Fruit fly (Drosophila melanogaster): Measurements from ENCODE around the gene Flo2.
A peak's percentile ranks its signal among the peaks of the same experiment; 100 is the strongest.

The Flo2 gene

dm6 chrX:14955050-14955783, 116.0 kb downstream of the Flo2 start, which contains the start of the genes CG9030 and eag (continued):
- peak; percentile 86 for TF ChIP-seq knrl (GFP tag; IDR thresholded peaks at IDR 0.05; ENCODE audit: partially characterized antibody)
- peak; percentile 66; the same call in 1 of the 3 replicates for TF ChIP-seq zen2 (GFP tag; IDR thresholded peaks at IDR 0.05; ENCODE audit: partially characterized antibody)
- no peak for TF ChIP-seq Dfd (GFP tag; optimal IDR thresholded peaks at IDR 0.05)
- TF ChIP-seq Stat92E (GFP tag; optimal IDR thresholded peaks at IDR 0.05) = no peak
- no peak for TF ChIP-seq CG1832 (GFP tag; optimal IDR thresholded peaks at IDR 0.05)
- TF ChIP-seq CG10147 (GFP tag; optimal IDR thresholded peaks at IDR 0.05) = no peak
- TF ChIP-seq ATbp (GFP tag; optimal IDR thresholded peaks at IDR 0.05) = no peak
- TF ChIP-seq CG1529 (GFP tag; optimal IDR thresholded peaks at IDR 0.05) = no peak
- no peak for TF ChIP-seq Vsx1 (GFP tag; optimal IDR thresholded peaks at IDR 0.05)
- TF ChIP-seq phol (tag; optimal IDR thresholded peaks at IDR 0.05) = peak; percentile 29
- no peak for TF ChIP-seq Mrtf (GFP tag; IDR thresholded peaks at IDR 0.05)
- 0 out of 2 replicates have a peak, but pooled peaks have one; percentile 38 for TF ChIP-seq CG6272 (GFP tag; IDR thresholded peaks at IDR 0.05)
- TF ChIP-seq ewg (GFP tag; optimal IDR thresholded peaks at IDR 0.05) = peak; percentile 65
- TF ChIP-seq stc (GFP tag; IDR thresholded peaks at IDR 0.05) = no peak
- peak; percentile 90 for TF ChIP-seq Opbp (GFP tag; IDR thresholded peaks at IDR 0.05; ENCODE audit: partially characterized antibody)
- peak; percentile 24 for TF ChIP-seq Xbp1 (GFP tag; optimal IDR thresholded peaks at IDR 0.05)
- TF ChIP-seq Tbp (GFP tag; optimal IDR thresholded peaks at IDR 0.05) = no peak
- no peak for TF ChIP-seq Ets65A (GFP tag)
- TF ChIP-seq CG3407 (GFP tag; optimal IDR thresholded peaks at IDR 0.05) = no peak
- TF ChIP-seq fd96Cb (tag; optimal IDR thresholded peaks at IDR 0.05) = no peak
- TF ChIP-seq cwo (GFP tag; optimal IDR thresholded peaks at IDR 0.05) = no peak
- TF ChIP-seq CG6791 (GFP tag; IDR thresholded peaks at IDR 0.05; ENCODE audit: partially characterized antibody) = peak; percentile 93
- TF ChIP-seq kay (GFP tag; optimal IDR thresholded peaks at IDR 0.05) = no peak
- no peak for TF ChIP-seq Dip3 (GFP tag; optimal IDR thresholded peaks at IDR 0.05)
- no peak for TF ChIP-seq bab2 (GFP tag; optimal IDR thresholded peaks at IDR 0.05)
- no peak for TF ChIP-seq Atf3 (GFP tag; optimal IDR thresholded peaks at IDR 0.05)
- peak; percentile 84 for TF ChIP-seq CG10462 (GFP tag; optimal IDR thresholded peaks at IDR 0.05)
- TF ChIP-seq Gsc (GFP tag; IDR thresholded peaks at IDR 0.05) = no peak
- no peak for TF ChIP-seq Hr39 (optimal IDR thresholded peaks at IDR 0.05)
- no peak for TF ChIP-seq CG8089 (GFP tag; optimal IDR thresholded peaks at IDR 0.05)
- TF ChIP-seq CG10543 (GFP tag; optimal IDR thresholded peaks at IDR 0.05) = no peak
- no peak for TF ChIP-seq CG4404 (GFP tag; IDR thresholded peaks at IDR 0.05)
- no peak for TF ChIP-seq CG18619 (GFP tag; optimal IDR thresholded peaks at IDR 0.05)

- TF ChIP-seq CTCF (GFP tag; optimal IDR thresholded peaks at IDR 0.05) (peak; percentile 5), CG14860 (GFP tag; IDR thresholded peaks at IDR 0.05; ENCODE audit: partially characterized antibody) (0 out of 3 replicates have a peak, but pooled peaks have one; percentile 18), Atf-2 (GFP tag; optimal IDR thresholded peaks at IDR 0.05) (no peak), CG6654 (GFP tag; optimal IDR thresholded peaks at IDR 0.05) (peak; percentile 96), CG10321 (GFP tag; IDR thresholded peaks at IDR 0.05) (no peak), cad (GFP tag; optimal IDR thresholded peaks at IDR 0.05) (peak; percentile 69), cg (GFP tag; optimal IDR thresholded peaks at IDR 0.05) (peak; percentile 46), stwl (tag; optimal IDR thresholded peaks at IDR 0.05) (peak; percentile 12), pum (GFP tag; optimal IDR thresholded peaks at IDR 0.05) (no peak), bsh (GFP tag; optimal IDR thresholded peaks at IDR 0.05) (no peak)
These were observed 121.7 kb downstream of the Flo2 start for dm6 chrX:14960856-14961255.
